Worm (Caenorhabditis elegans) whole organism, young adult: Measurements from ENCODE around the gene spop-1.

Source experiments
- D2030.7 ChIP-seq: fragments of 200-800 bp; sonication (Bioruptor generic); IDR thresholded peaks from 2 replicates; pipeline ENCODE4 v1.3.6; 2022; ENCODE audit warnings: missing genetic modification reagents, missing genetic modification characterization, missing compliant biosample characterization
- F33H1.4 ChIP-seq: fragments of 200-800 bp; sonication (Bioruptor generic); IDR thresholded peaks from 2 replicates; pipeline ENCODE4 v1.3.6; 2022; ENCODE audit warnings: missing genetic modification reagents, missing genetic modification characterization, missing compliant biosample characterization
- F37B4.10 ChIP-seq: fragments of 200-800 bp; sonication (Bioruptor generic); IDR thresholded peaks from 2 replicates; pipeline ENCODE4 v1.3.6; 2022; ENCODE audit warnings: missing genetic modification characterization, missing compliant biosample characterization
- F55B11.4 ChIP-seq: sonication (generic microtip); optimal IDR thresholded peaks from 2 replicates; lab custom pipeline; 2016; ENCODE audit warnings: missing compliant biosample characterization, missing genetic modification characterization, borderline replicate concordance; ENCODE audit not compliant: insufficient read depth
- Y67H2A.10 ChIP-seq: fragments of 200-800 bp; sonication (Bioruptor generic); conservative IDR thresholded peaks from 2 replicates; pipeline ENCODE4 v1.3.6; 2022; ENCODE audit warnings: missing genetic modification reagents, missing genetic modification characterization, missing compliant biosample characterization
- aptf-2 ChIP-seq: fragments of 200-800 bp; sonication (Bioruptor generic); conservative IDR thresholded peaks from 2 replicates; pipeline ENCODE4 v1.3.6; 2022; ENCODE audit warnings: missing genetic modification reagents, missing genetic modification characterization, missing compliant biosample characterization
- bed-2 ChIP-seq: fragments of 200-800 bp; sonication (Bioruptor generic); IDR thresholded peaks from 2 replicates; pipeline ENCODE4 v1.3.6; 2022; ENCODE audit warnings: missing genetic modification reagents, missing genetic modification characterization, missing compliant biosample characterization
- cebp-1 ChIP-seq, 2 experiments: fragments of 200-800 bp in 1 of 2; sonication (Bioruptor generic) in 1 of 2; sonication (generic microtip) in 1 of 2; IDR thresholded peaks in 1 of 2; optimal IDR thresholded peaks in 1 of 2; 2 replicates each; pipeline versions ENCODE4 v1.3.6 to Lab custom; 2017 to 2022; ENCODE audit warnings: missing compliant biosample characterization in 2 of 2, missing genetic modification characterization in 2 of 2, mild to moderate bottlenecking in 1 of 2, missing genetic modification reagents in 1 of 2, moderate library complexity in 1 of 2
- ceh-79 ChIP-seq: sonication (generic microtip); optimal IDR thresholded peaks from 2 replicates; lab custom pipeline; 2017; ENCODE audit warnings: mild to moderate bottlenecking, missing genetic modification characterization, missing compliant biosample characterization
- ceh-91 ChIP-seq: fragments of 200-800 bp; sonication (Bioruptor generic); IDR thresholded peaks from 2 replicates; pipeline ENCODE4 v1.3.6; 2022; ENCODE audit warnings: missing genetic modification reagents, missing genetic modification characterization, missing compliant biosample characterization
- die-1 ChIP-seq: sonication (generic microtip); optimal IDR thresholded peaks from 2 replicates; lab custom pipeline; 2016; ENCODE audit warnings: missing genotype, mild to moderate bottlenecking, missing genetic modification characterization, missing compliant biosample characterization
- ets-4 ChIP-seq: fragments of 200-800 bp; sonication (Bioruptor generic); optimal IDR thresholded peaks from 2 replicates; lab custom pipeline; 2018; ENCODE audit warnings: mild to moderate bottlenecking, missing genetic modification characterization, missing compliant biosample characterization
- fkh-3 ChIP-seq: sonication (generic microtip); optimal IDR thresholded peaks from 2 replicates; lab custom pipeline; 2016; ENCODE audit warnings: mild to moderate bottlenecking, missing genetic modification characterization, missing compliant biosample characterization
- lin-54 ChIP-seq: fragments of 200-800 bp; sonication (Bioruptor generic); optimal IDR thresholded peaks from 2 replicates; lab custom pipeline; 2018; ENCODE audit warnings: mild to moderate bottlenecking, missing genetic modification characterization, missing compliant biosample characterization
- lir-1 ChIP-seq: fragments of 200-800 bp; sonication (Bioruptor generic); conservative IDR thresholded peaks from 2 replicates; pipeline ENCODE4 v1.3.6; 2022; ENCODE audit warnings: missing genetic modification reagents, missing genetic modification characterization, missing compliant biosample characterization
- lsl-1 ChIP-seq: fragments of 200-800 bp; sonication (Bioruptor generic); optimal IDR thresholded peaks from 2 replicates; lab custom pipeline; 2018; ENCODE audit warnings: mild to moderate bottlenecking, missing genetic modification characterization, moderate library complexity, missing compliant biosample characterization
- madf-6 ChIP-seq: fragments of 200-800 bp; sonication (Bioruptor generic); IDR thresholded peaks from 2 replicates; pipeline ENCODE4 v1.3.6; 2022; ENCODE audit warnings: missing genetic modification reagents, missing genetic modification characterization, missing compliant biosample characterization
- madf-8 ChIP-seq: fragments of 200-800 bp; sonication (Bioruptor generic); conservative IDR thresholded peaks from 2 replicates; pipeline ENCODE4 v1.3.6; 2022; ENCODE audit warnings: missing genetic modification reagents, missing genetic modification characterization, missing compliant biosample characterization
- nhr-179 ChIP-seq: sonication (generic microtip); optimal IDR thresholded peaks from 2 replicates; lab custom pipeline; 2016; ENCODE audit warnings: mild to moderate bottlenecking, missing genetic modification characterization, missing compliant biosample characterization
- rcor-1 ChIP-seq: fragments of 200-800 bp; sonication (Bioruptor generic); IDR thresholded peaks from 2 replicates; pipeline ENCODE4 v1.3.6; 2022; ENCODE audit warnings: missing genetic modification reagents, missing genetic modification characterization, missing compliant biosample characterization
- rec-8 ChIP-seq, 2 experiments: sonication (generic microtip); optimal IDR thresholded peaks; 2 replicates each; lab custom pipeline; 2016; ENCODE audit warnings: mild to moderate bottlenecking in 2 of 2, missing genetic modification characterization in 2 of 2, missing genetic modification reagents in 2 of 2, missing genotype in 2 of 2, missing biosample characterization in 1 of 2, missing compliant biosample characterization in 1 of 2, moderate library complexity in 1 of 2
- repo-1 ChIP-seq: sonication (generic microtip); optimal IDR thresholded peaks from 2 replicates; lab custom pipeline; 2017; ENCODE audit warnings: mild to moderate bottlenecking, missing genetic modification characterization, missing compliant biosample characterization
- snpc-3.4 ChIP-seq: sonication (generic microtip); optimal IDR thresholded peaks from 2 replicates; lab custom pipeline; 2017; ENCODE audit warnings: missing genetic modification characterization, mild to moderate bottlenecking, missing compliant biosample characterization, antibody characterized with exemption, moderate library complexity, missing genotype, missing genetic modification reagents
- snpc-4 ChIP-seq, 5 experiments: fragments of 150-350 bp in 1 of 5; sonication (generic microtip) in 4 of 5; optimal IDR thresholded peaks; 2 replicates each; lab custom pipeline; 2014 to 2018; ENCODE audit warnings: missing genetic modification characterization in 5 of 5, missing biosample characterization in 3 of 5, antibody characterized with exemption in 2 of 5, mild to moderate bottlenecking in 2 of 5, missing compliant biosample characterization in 2 of 5, missing genotype in 2 of 5, moderate library complexity in 2 of 5, missing genetic modification reagents in 1 of 5
- tlf-1 ChIP-seq: fragments of 200-800 bp; sonication (Bioruptor generic); optimal IDR thresholded peaks from 2 replicates; lab custom pipeline; 2018; ENCODE audit warnings: mild to moderate bottlenecking, missing genetic modification characterization, missing compliant biosample characterization
- xnd-1 ChIP-seq: sonication (generic microtip); optimal IDR thresholded peaks from 2 replicates; lab custom pipeline; 2016; ENCODE audit warnings: missing genotype, missing genetic modification reagents, missing genetic modification characterization, missing compliant biosample characterization
- zfh-2 ChIP-seq: fragments of 200-800 bp; sonication (Bioruptor generic); conservative IDR thresholded peaks from 2 replicates; pipeline ENCODE4 v1.3.6; 2022; ENCODE audit warnings: missing genetic modification reagents, missing genetic modification characterization, missing compliant biosample characterization
- ztf-18 ChIP-seq: sonication (generic microtip); optimal IDR thresholded peaks from 2 replicates; lab custom pipeline; 2016; ENCODE audit warnings: missing genotype, mild to moderate bottlenecking, missing genetic modification characterization, missing compliant biosample characterization
- ztf-25 ChIP-seq: fragments of 200-800 bp; sonication (Bioruptor generic); IDR thresholded peaks from 2 replicates; pipeline ENCODE4 v1.3.6; 2022; ENCODE audit warnings: missing genetic modification reagents, missing genetic modification characterization, missing compliant biosample characterization

The spop-1 gene

ce11 chrIII:10123586-10124233 is 25.8 kb upstream of the spop-1 start, which contains the start of gene ttll-4 (continued):
- TF ChIP-seq F37B4.10 = no peak
- no peak for TF ChIP-seq die-1 (tag; lab: Kevin White, UChicago)
- TF ChIP-seq madf-8 (GFP tag; lab: Robert Waterston, UW) = no peak
- no peak for TF ChIP-seq repo-1
- no peak for TF ChIP-seq zfh-2 (GFP tag; lab: Robert Waterston, UW)
- TF ChIP-seq snpc-3.4 = no peak
- TF ChIP-seq ceh-79 (tag; lab: Kevin White, UChicago) = no peak
- no peak for TF ChIP-seq aptf-2 (GFP tag; lab: Robert Waterston, UW)
- TF ChIP-seq ztf-25 = 0 out of 2 replicates have a peak, but pooled peaks have one; percentile 56
- TF ChIP-seq snpc-4 (GFP tag; optimal IDR thresholded peaks at IDR 0.05; lab: Kevin White, UChicago) = peak; percentile 19
- no peak for TF ChIP-seq snpc-4 (tag; optimal IDR thresholded peaks at IDR 0.05; lab: Kevin White, UChicago)
- TF ChIP-seq ztf-18 = peak; percentile 44
- no peak for TF ChIP-seq fkh-3 (tag; lab: Kevin White, UChicago)
- TF ChIP-seq ceh-91 (GFP tag; lab: Robert Waterston, UW) = peak; percentile 46; the same call in 1 of the 2 replicates
- TF ChIP-seq lir-1 = peak; percentile 36; the same call in 1 of the 2 replicates
- TF ChIP-seq F55B11.4 (tag; lab: Kevin White, UChicago) = no peak
- TF ChIP-seq bed-2 = 0 out of 2 replicates have a peak, but pooled peaks have one; percentile 70
- peak in 1 of 2 experiments; percentile 11 for TF ChIP-seq rec-8 (tag; optimal IDR thresholded peaks at IDR 0.05; lab: Kevin White, UChicago)
- TF ChIP-seq lin-54 (GFP tag; lab: Kevin White, UChicago) = peak; percentile 15
- TF ChIP-seq Y67H2A.10 (GFP tag; lab: Robert Waterston, UW) = no peak
- TF ChIP-seq tlf-1 (GFP tag; lab: Kevin White, UChicago) = no peak
- TF ChIP-seq, all 124 proteins: peak for 36

DNA sequence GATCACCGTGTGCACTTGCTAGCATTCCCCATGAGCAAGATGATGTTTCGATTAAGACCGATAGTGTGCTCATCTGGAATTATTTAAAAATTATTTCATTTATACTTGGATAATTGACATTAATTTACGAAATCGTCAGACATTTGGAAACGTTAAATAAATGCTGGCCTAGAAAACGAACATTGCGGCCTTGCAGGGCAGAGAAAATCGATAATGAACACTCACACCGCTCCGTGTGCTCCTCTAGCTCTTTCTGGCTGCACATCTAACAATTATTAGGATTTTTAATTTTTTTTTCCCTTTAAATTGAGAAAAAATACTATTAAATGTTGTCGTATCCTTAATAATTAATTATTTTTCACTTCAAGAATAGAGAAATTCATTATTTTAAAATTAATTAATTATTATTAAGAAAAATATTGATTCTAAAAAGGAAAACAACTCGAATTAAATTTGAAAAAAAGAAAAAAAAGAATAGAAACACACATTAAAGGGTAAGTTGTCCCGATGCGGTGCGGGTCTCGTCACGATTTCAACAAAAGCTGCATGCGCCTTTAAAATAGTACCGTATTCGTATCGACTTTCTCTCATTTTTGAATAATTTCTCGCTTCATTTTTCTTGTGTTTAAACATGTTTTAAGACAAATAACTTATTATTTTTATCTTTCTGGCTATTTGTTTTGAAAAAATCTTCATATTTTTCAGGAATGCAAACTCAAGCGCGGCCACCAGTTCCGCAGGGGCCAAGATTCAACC is 22.4 kb upstream of the spop-1 start, which contains the start of the genes gtf-2H3 and ham-3:
Gene gtf-2H3, minus strand, starts transcription at position 73 of the 756 bp plus-strand sequence.
Gene ham-3, plus strand, starts transcription at position 706 of the 756 bp plus-strand sequence.
- no peak for TF ChIP-seq rcor-1
- no peak for TF ChIP-seq cebp-1 (GFP tag; IDR thresholded peaks at IDR 0.05; lab: Robert Waterston, UW)
- TF ChIP-seq cebp-1 (tag; optimal IDR thresholded peaks at IDR 0.05; lab: Kevin White, UChicago) = peak; percentile 13
- TF ChIP-seq F33H1.4 = peak; percentile 90
- peak; percentile 50; the same call in 1 of the 2 replicates for TF ChIP-seq ceh-91 (GFP tag; lab: Robert Waterston, UW)
- peak; percentile 33; the same call in 1 of the 2 replicates for TF ChIP-seq madf-8 (GFP tag; lab: Robert Waterston, UW)
- peak; percentile 68 for TF ChIP-seq xnd-1 (tag; lab: Kevin White, UChicago)
- TF ChIP-seq ztf-18 = no peak
- peak; percentile 85 for TF ChIP-seq lsl-1
- no peak for TF ChIP-seq lir-1
- peak; percentile 38 for TF ChIP-seq snpc-3.4
- TF ChIP-seq madf-6 = peak; percentile 87
- no peak for TF ChIP-seq ets-4 (GFP tag; lab: Kevin White, UChicago)
- peak; percentile 15 for TF ChIP-seq lin-54 (GFP tag; lab: Kevin White, UChicago)
- TF ChIP-seq D2030.7 = peak; percentile 61

DNA sequence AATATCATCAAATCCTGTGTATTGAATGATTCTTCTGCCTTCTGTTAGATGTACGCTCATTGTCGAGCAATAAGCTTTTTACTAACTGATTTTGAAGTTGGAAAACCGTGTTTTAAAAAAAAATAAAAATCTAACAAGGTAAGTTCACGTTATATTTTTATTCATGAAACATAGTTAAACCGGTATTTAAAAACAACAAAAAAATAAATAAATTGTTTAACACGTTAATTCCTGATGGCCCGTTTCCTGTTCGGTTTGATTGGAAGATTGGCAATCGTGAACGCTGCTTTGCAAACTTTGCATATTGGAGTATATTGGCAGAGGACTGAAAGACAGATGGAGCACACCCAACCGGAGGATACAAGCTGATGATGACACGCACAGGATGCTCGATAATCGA is 20.9 kb upstream of the spop-1 start, which contains the start of gene ZK1128.3:
Gene ZK1128.3, minus strand, starts transcription at position 101 of the 400 bp plus-strand sequence.
- TF ChIP-seq die-1 (tag; lab: Kevin White, UChicago) (no peak), nhr-179 (tag; lab: Kevin White, UChicago) (no peak)
